Worm (Caenorhabditis elegans) whole organism, L4 larva: ENCODE results near the gene tag-153.

Experiments used
- D1046.2 ChIP-seq: fragments of 200-800 bp; sonication (Bioruptor generic); IDR thresholded peaks from 2 replicates; pipeline ENCODE4 v1.3.6; 2022; ENCODE audit warnings: missing genetic modification characterization, missing compliant biosample characterization
- F10B5.3 ChIP-seq: sonication (generic microtip); optimal IDR thresholded peaks from 2 replicates; lab custom pipeline; 2016; ENCODE audit warnings: mild to moderate bottlenecking, missing genetic modification characterization, missing compliant biosample characterization
- F26F4.8 ChIP-seq: fragments of 200-800 bp; sonication (Bioruptor generic); conservative IDR thresholded peaks from 2 replicates; pipeline ENCODE4 v1.3.6; 2022; ENCODE audit warnings: missing genetic modification characterization, missing compliant biosample characterization
- F37D6.2 ChIP-seq: sonication (generic microtip); optimal IDR thresholded peaks from 2 replicates; lab custom pipeline; 2016; ENCODE audit warnings: mild to moderate bottlenecking, missing genetic modification characterization, missing compliant biosample characterization
- R02D3.7 ChIP-seq: fragments of 150-350 bp; sonication (generic microtip); optimal IDR thresholded peaks from 3 replicates; lab custom pipeline; 2014; ENCODE audit warnings: missing biosample characterization, missing genetic modification characterization
- T26A8.4 ChIP-seq: fragments of 200-800 bp; sonication (Bioruptor generic); IDR thresholded peaks from 2 replicates; pipeline ENCODE4 v1.3.6; 2022; ENCODE audit warnings: missing genetic modification characterization, missing compliant biosample characterization
- Y5F2A.4 ChIP-seq: fragments of 200-800 bp; sonication (Bioruptor generic); optimal IDR thresholded peaks from 2 replicates; lab custom pipeline; 2018; ENCODE audit warnings: mild to moderate bottlenecking, missing genetic modification characterization, missing compliant biosample characterization
- Y75B8A.6 ChIP-seq: fragments of 200-800 bp; sonication (Bioruptor generic); IDR thresholded peaks from 2 replicates; pipeline ENCODE4 v1.3.6; 2022; ENCODE audit warnings: missing genetic modification reagents, missing genetic modification characterization, missing compliant biosample characterization
- ZK337.2 ChIP-seq: fragments of 200-800 bp; sonication (Bioruptor generic); IDR thresholded peaks from 2 replicates; pipeline ENCODE4 v1.3.6; 2022; ENCODE audit warnings: missing genetic modification reagents, missing genetic modification characterization, missing compliant biosample characterization
- aha-1 ChIP-seq: fragments of 150-350 bp; peaks from one replicate; lab custom pipeline; 2014; ENCODE audit warnings: missing biosample characterization, missing genetic modification characterization
- ceh-32 ChIP-seq: sonication (generic microtip); optimal IDR thresholded peaks from 2 replicates; lab custom pipeline; 2016; ENCODE audit warnings: mild to moderate bottlenecking, missing genetic modification characterization, missing compliant biosample characterization; ENCODE audit not compliant: poor library complexity
- ceh-82 ChIP-seq: sonication (generic microtip); optimal IDR thresholded peaks from 2 replicates; lab custom pipeline; 2017; ENCODE audit warnings: missing biosample characterization, missing genetic modification characterization
- ces-1 ChIP-seq: fragments of 150-350 bp; sonication (generic microtip); optimal IDR thresholded peaks from 4 replicates; lab custom pipeline; 2014; ENCODE audit warnings: missing biosample characterization, missing genetic modification reagents, missing genetic modification characterization
- ctbp-1 ChIP-seq: fragments of 200-800 bp; sonication (Bioruptor generic); IDR thresholded peaks from 2 replicates; pipeline ENCODE4 v1.3.6; 2022; ENCODE audit warnings: missing genetic modification reagents, missing genetic modification characterization, missing compliant biosample characterization
- daf-12 ChIP-seq: fragments of 150-350 bp; optimal IDR thresholded peaks from 2 replicates; lab custom pipeline; 2014; ENCODE audit warnings: missing biosample characterization, missing genetic modification reagents, missing genetic modification characterization
- daf-19 ChIP-seq: fragments of 200-800 bp; sonication (Bioruptor generic); conservative IDR thresholded peaks from 2 replicates; pipeline ENCODE4 v1.3.6; 2022; ENCODE audit warnings: missing genetic modification characterization, missing compliant biosample characterization
- daf-8 ChIP-seq: fragments of 200-800 bp; sonication (Bioruptor generic); IDR thresholded peaks from 2 replicates; pipeline ENCODE4 v1.3.6; 2022; ENCODE audit warnings: missing genetic modification characterization, missing compliant biosample characterization
- dpl-1 ChIP-seq: fragments of 150-350 bp; optimal IDR thresholded peaks from 2 replicates; lab custom pipeline; 2014; ENCODE audit warnings: missing biosample characterization, missing genetic modification reagents, missing genetic modification characterization
- duxl-1 ChIP-seq: sonication (generic microtip); optimal IDR thresholded peaks from 2 replicates; lab custom pipeline; 2016; ENCODE audit warnings: mild to moderate bottlenecking, missing genetic modification characterization, moderate library complexity, missing compliant biosample characterization; ENCODE audit not compliant: poor library complexity
- dve-1 ChIP-seq: sonication (generic microtip); optimal IDR thresholded peaks from 2 replicates; lab custom pipeline; 2017; ENCODE audit warnings: antibody characterized with exemption, mild to moderate bottlenecking, missing genetic modification characterization, missing compliant biosample characterization; ENCODE audit not compliant: insufficient read depth
- fkh-10 ChIP-seq: fragments of 150-350 bp; optimal IDR thresholded peaks from 2 replicates; lab custom pipeline; 2014; ENCODE audit warnings: missing biosample characterization, missing genetic modification reagents, missing genetic modification characterization
- fos-1 ChIP-seq: fragments of 150-350 bp; optimal IDR thresholded peaks from 2 replicates; lab custom pipeline; 2014; ENCODE audit warnings: missing biosample characterization, missing genetic modification characterization
- gei-8 ChIP-seq: fragments of 200-800 bp; sonication (Bioruptor generic); optimal IDR thresholded peaks from 2 replicates; lab custom pipeline; 2018; ENCODE audit warnings: mild to moderate bottlenecking, missing genetic modification characterization, missing compliant biosample characterization
- hlh-11 ChIP-seq: fragments of 200-800 bp; sonication (Bioruptor generic); optimal IDR thresholded peaks from 2 replicates; lab custom pipeline; 2018; ENCODE audit warnings: mild to moderate bottlenecking, missing genetic modification characterization, missing compliant biosample characterization
- hlh-30 ChIP-seq: sonication (generic microtip); optimal IDR thresholded peaks from 2 replicates; lab custom pipeline; 2017; ENCODE audit warnings: antibody characterized with exemption, mild to moderate bottlenecking, missing genetic modification characterization, missing compliant biosample characterization; ENCODE audit not compliant: insufficient read depth
- hmg-1.1 ChIP-seq: fragments of 200-800 bp; sonication (Bioruptor generic); IDR thresholded peaks from 2 replicates; pipeline ENCODE4 v1.3.6; 2022; ENCODE audit warnings: missing genetic modification reagents, missing genetic modification characterization, missing compliant biosample characterization
- lim-7 ChIP-seq: fragments of 200-800 bp; sonication (Bioruptor generic); IDR thresholded peaks from 2 replicates; pipeline ENCODE4 v1.3.6; 2022; ENCODE audit warnings: missing genetic modification characterization, missing compliant biosample characterization
- lin-1 ChIP-seq: fragments of 200-800 bp; sonication (Bioruptor generic); IDR thresholded peaks from 2 replicates; pipeline ENCODE4 v1.3.6; 2022; ENCODE audit warnings: missing genetic modification reagents, missing genetic modification characterization, missing compliant biosample characterization
- lin-13 ChIP-seq: fragments of 150-350 bp; optimal IDR thresholded peaks from 2 replicates; lab custom pipeline; 2014; ENCODE audit warnings: missing biosample characterization, missing genetic modification reagents, missing genetic modification characterization
- lin-15B ChIP-seq: fragments of 150-350 bp; sonication (generic microtip); optimal IDR thresholded peaks from 3 replicates; lab custom pipeline; 2014; ENCODE audit warnings: missing biosample characterization, missing genetic modification characterization
- lsy-2 ChIP-seq, 2 experiments: fragments of 150-350 bp in 1 of 2; sonication (generic microtip) in 1 of 2; optimal IDR thresholded peaks; 2 replicates each; lab custom pipeline; 2014 to 2017; ENCODE audit warnings: missing biosample characterization in 2 of 2, missing genetic modification characterization in 2 of 2
- mdl-1 ChIP-seq, 2 experiments: fragments of 150-350 bp in 1 of 2; sonication (generic microtip) in 1 of 2; optimal IDR thresholded peaks; 2 replicates each; lab custom pipeline; 2014 to 2017; ENCODE audit warnings: missing biosample characterization in 2 of 2, missing genetic modification characterization in 2 of 2
- mep-1 ChIP-seq: fragments of 150-350 bp; sonication (generic microtip); optimal IDR thresholded peaks from 3 replicates; lab custom pipeline; 2014; ENCODE audit warnings: missing biosample characterization, missing genetic modification characterization
- mxl-2 ChIP-seq: fragments of 200-800 bp; sonication (Bioruptor generic); conservative IDR thresholded peaks from 2 replicates; pipeline ENCODE4 v1.3.6; 2022; ENCODE audit warnings: missing genetic modification reagents, missing genetic modification characterization, missing compliant biosample characterization
- mxl-3 ChIP-seq: fragments of 200-800 bp; sonication (Bioruptor generic); optimal IDR thresholded peaks from 2 replicates; lab custom pipeline; 2018; ENCODE audit warnings: mild to moderate bottlenecking, missing genetic modification characterization, missing compliant biosample characterization
- nhr-102 ChIP-seq: sonication (generic microtip); optimal IDR thresholded peaks from 2 replicates; lab custom pipeline; 2016; ENCODE audit warnings: mild to moderate bottlenecking, missing genetic modification characterization, moderate library complexity, missing compliant biosample characterization
- nhr-11 ChIP-seq: fragments of 150-350 bp; optimal IDR thresholded peaks from 2 replicates; lab custom pipeline; 2014; ENCODE audit warnings: missing biosample characterization, missing genetic modification characterization
- nhr-77 ChIP-seq: fragments of 150-350 bp; optimal IDR thresholded peaks from 2 replicates; lab custom pipeline; 2014; ENCODE audit warnings: missing biosample characterization, missing genetic modification characterization
- php-3 ChIP-seq: fragments of 200-800 bp; sonication (Bioruptor generic); IDR thresholded peaks from 2 replicates; pipeline ENCODE4 v1.3.6; 2022; ENCODE audit warnings: missing genetic modification reagents, missing genetic modification characterization, missing compliant biosample characterization
- pqm-1 ChIP-seq: sonication (generic microtip); optimal IDR thresholded peaks from 2 replicates; lab custom pipeline; 2017; ENCODE audit warnings: missing biosample characterization, missing genetic modification characterization
- rbr-2 ChIP-seq: sonication (generic microtip); optimal IDR thresholded peaks from 2 replicates; lab custom pipeline; 2016; ENCODE audit warnings: missing genotype, missing genetic modification characterization, missing compliant biosample characterization
- saeg-2 ChIP-seq: fragments of 200-800 bp; sonication (Bioruptor generic); IDR thresholded peaks from 2 replicates; pipeline ENCODE4 v1.3.6; 2022; ENCODE audit warnings: missing genetic modification reagents, missing genetic modification characterization, missing compliant biosample characterization
- set-16 ChIP-seq: fragments of 200-800 bp; sonication (Bioruptor generic); IDR thresholded peaks from 2 replicates; pipeline ENCODE4 v1.3.6; 2022; ENCODE audit warnings: missing genetic modification reagents, missing genetic modification characterization, missing compliant biosample characterization
- snpc-1.2 ChIP-seq: fragments of 200-800 bp; sonication (Bioruptor generic); IDR thresholded peaks from 2 replicates; pipeline ENCODE4 v1.3.6; 2022; ENCODE audit warnings: missing genetic modification reagents, missing genetic modification characterization, missing compliant biosample characterization
- spr-1 ChIP-seq: sonication (generic microtip); optimal IDR thresholded peaks from 2 replicates; lab custom pipeline; 2016; ENCODE audit warnings: mild to moderate bottlenecking, missing genetic modification characterization, missing compliant biosample characterization
- tag-97 ChIP-seq: fragments of 200-800 bp; sonication (Bioruptor generic); IDR thresholded peaks from 2 replicates; pipeline ENCODE4 v1.3.6; 2022; ENCODE audit warnings: missing genetic modification characterization, missing compliant biosample characterization
- vab-7 ChIP-seq: fragments of 200-800 bp; sonication (Bioruptor generic); IDR thresholded peaks from 2 replicates; pipeline ENCODE4 v1.3.6; 2022; ENCODE audit warnings: missing genetic modification reagents, missing genetic modification characterization, missing compliant biosample characterization
- zag-1 ChIP-seq: fragments of 150-350 bp; optimal IDR thresholded peaks from 2 replicates; lab custom pipeline; 2014; ENCODE audit warnings: missing biosample characterization, missing genetic modification characterization
- zfp-2 ChIP-seq: sonication (generic microtip); optimal IDR thresholded peaks from 2 replicates; lab custom pipeline; 2016; ENCODE audit warnings: mild to moderate bottlenecking, missing genetic modification characterization, missing compliant biosample characterization
- zfp-3 ChIP-seq: fragments of 200-800 bp; sonication (Bioruptor generic); conservative IDR thresholded peaks from 2 replicates; pipeline ENCODE4 v1.3.6; 2022; ENCODE audit warnings: missing genetic modification reagents, missing genetic modification characterization, missing compliant biosample characterization
- zip-11 ChIP-seq: fragments of 200-800 bp; sonication (Bioruptor generic); IDR thresholded peaks from 2 replicates; pipeline ENCODE4 v1.3.6; 2022; ENCODE audit warnings: missing genetic modification characterization, missing compliant biosample characterization

tag-153 gene

DNA sequence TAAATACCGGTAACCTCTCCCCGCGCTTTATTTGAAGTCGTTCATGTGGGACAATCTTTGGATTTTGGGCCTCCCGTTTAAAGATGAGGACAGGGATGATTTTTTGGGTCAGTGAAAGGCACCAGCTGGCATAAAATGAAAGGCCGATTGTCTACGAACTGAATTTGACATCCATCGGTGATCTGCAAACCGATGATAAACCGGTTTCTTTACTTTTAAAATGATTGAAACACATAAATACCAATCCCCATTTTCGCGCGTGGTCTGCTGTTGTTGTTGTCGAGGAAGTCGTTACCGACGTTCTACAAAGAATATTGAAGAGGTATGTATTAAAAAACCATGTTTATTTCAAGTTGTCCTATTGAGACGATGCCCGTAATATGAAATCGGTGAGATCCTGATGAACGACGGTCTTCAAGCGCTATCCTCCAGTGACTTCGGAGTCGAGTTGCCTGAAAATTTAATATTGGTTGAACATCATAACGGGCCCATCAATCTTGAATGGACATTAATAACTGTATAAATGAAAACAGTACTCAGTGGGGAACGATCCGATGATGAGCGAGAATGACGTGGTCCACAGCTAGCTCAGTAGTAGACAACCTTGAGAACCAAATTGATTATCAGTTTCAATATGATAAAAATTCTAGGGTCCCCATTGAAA is 20.2 kb downstream of the tag-153 start (continued):
- TF ChIP-seq duxl-1 (tag; lab: Kevin White, UChicago) (no peak), daf-12 (tag; lab: Kevin White, UChicago) (no peak), ceh-82 (tag; lab: Kevin White, UChicago) (no peak), vab-7 (peak; percentile 69), lim-7 (GFP tag; lab: Robert Waterston, UW) (peak; percentile 69), lin-1 (peak; percentile 21), dpl-1 (GFP tag; lab: Kevin White, UChicago) (no peak), hlh-11 (tag; lab: Kevin White, UChicago) (no peak), R02D3.7 (tag; lab: Kevin White, UChicago) (no peak), nhr-11 (tag; lab: Kevin White, UChicago) (no peak), dve-1 (tag; lab: Kevin White, UChicago) (peak; percentile 9), F26F4.8 (GFP tag; lab: Robert Waterston, UW) (no peak), zip-11 (GFP tag; lab: Robert Waterston, UW) (0 out of 2 replicates have a peak, but pooled peaks have one; percentile 33), mdl-1 (tag; optimal IDR thresholded peaks at IDR 0.05; lab: Kevin White, UChicago) (no peak), ZK337.2 (GFP tag; lab: Robert Waterston, UW) (no peak), zag-1 (tag; lab: Kevin White, UChicago) (no peak), saeg-2 (peak; percentile 79; the same call in 1 of the 2 replicates), zfp-3 (GFP tag; lab: Robert Waterston, UW) (peak; percentile 84), daf-8 (GFP tag; lab: Robert Waterston, UW) (no peak; the same call in 1 of the 2 replicates), mep-1 (tag; lab: Kevin White, UChicago) (no peak), snpc-1.2 (peak; percentile 69), zfp-2 (tag; lab: Kevin White, UChicago) (no peak), daf-19 (GFP tag; lab: Robert Waterston, UW) (peak; percentile 80; the same call in 1 of the 2 replicates), mxl-2 (GFP tag; lab: Robert Waterston, UW) (no peak), ces-1 (GFP tag; lab: Kevin White, UChicago) (no peak), nhr-102 (tag; lab: Kevin White, UChicago) (no peak), set-16 (GFP tag; lab: Robert Waterston, UW) (no peak), pqm-1 (tag; lab: Kevin White, UChicago) (no peak), Y75B8A.6 (GFP tag; lab: Robert Waterston, UW) (no peak), mxl-3 (GFP tag; lab: Kevin White, UChicago) (no peak), fos-1 (peak; percentile 37), ctbp-1 (GFP tag; lab: Robert Waterston, UW) (peak; percentile 64), php-3 (peak; percentile 52; the same call in 1 of the 2 replicates), hmg-1.1 (peak; percentile 59), T26A8.4 (peak; percentile 91; the same call in 1 of the 2 replicates), F37D6.2 (tag; lab: Kevin White, UChicago) (no peak), Y5F2A.4 (GFP tag; lab: Kevin White, UChicago) (no peak), tag-97 (GFP tag; lab: Robert Waterston, UW) (no peak), lin-15B (tag; lab: Kevin White, UChicago) (no peak), lsy-2 (tag; optimal IDR thresholded peaks at IDR 0.05; lab: Kevin White, UChicago) (no peak), nhr-77 (no peak), F10B5.3 (tag; lab: Kevin White, UChicago) (no peak), lin-13 (GFP tag; lab: Kevin White, UChicago) (no peak), gei-8 (GFP tag; lab: Kevin White, UChicago) (no peak), rbr-2 (tag; lab: Kevin White, UChicago) (no peak), spr-1 (tag; lab: Kevin White, UChicago) (no peak), hlh-30 (tag; lab: Kevin White, UChicago) (no peak), ceh-32 (tag; lab: Kevin White, UChicago) (no peak), D1046.2 (peak; percentile 81), aha-1 (tag; lab: Kevin White, UChicago) (peak; percentile 96), fkh-10 (GFP tag; lab: Kevin White, UChicago) (no peak)
